Fruit fly (Drosophila melanogaster): ENCODE results near the gene mxt.

- TF ChIP-seq CG7045 (GFP tag; optimal IDR thresholded peaks at IDR 0.05) (peak; percentile 20), CG12768 (GFP tag; optimal IDR thresholded peaks at IDR 0.05) (peak; percentile 17), toe (GFP tag; optimal IDR thresholded peaks at IDR 0.05) (no peak), CG7101 (tag; optimal IDR thresholded peaks at IDR 0.05) (no peak), kay (GFP tag; ENCODE audit: borderline replicate concordance) (no peak), cnc (optimal IDR thresholded peaks at IDR 0.05) (no peak), Crg-1 (GFP tag; optimal IDR thresholded peaks at IDR 0.05) (peak; percentile 7), CG14711 (tag; optimal IDR thresholded peaks at IDR 0.05) (no peak)
Measured at dm6 chr2L:4838494-4839320, 8.4 kb downstream of the mxt start.

All from whole organism, adult.